Worm (Caenorhabditis elegans): ENCODE results near the gene hda-6.
"Not testable (repeated sequence)": the region's sequence is repeated elsewhere in the genome, so short reads cannot be mapped to it uniquely, and the experiment has no call there.

The hda-6 gene

DNA sequence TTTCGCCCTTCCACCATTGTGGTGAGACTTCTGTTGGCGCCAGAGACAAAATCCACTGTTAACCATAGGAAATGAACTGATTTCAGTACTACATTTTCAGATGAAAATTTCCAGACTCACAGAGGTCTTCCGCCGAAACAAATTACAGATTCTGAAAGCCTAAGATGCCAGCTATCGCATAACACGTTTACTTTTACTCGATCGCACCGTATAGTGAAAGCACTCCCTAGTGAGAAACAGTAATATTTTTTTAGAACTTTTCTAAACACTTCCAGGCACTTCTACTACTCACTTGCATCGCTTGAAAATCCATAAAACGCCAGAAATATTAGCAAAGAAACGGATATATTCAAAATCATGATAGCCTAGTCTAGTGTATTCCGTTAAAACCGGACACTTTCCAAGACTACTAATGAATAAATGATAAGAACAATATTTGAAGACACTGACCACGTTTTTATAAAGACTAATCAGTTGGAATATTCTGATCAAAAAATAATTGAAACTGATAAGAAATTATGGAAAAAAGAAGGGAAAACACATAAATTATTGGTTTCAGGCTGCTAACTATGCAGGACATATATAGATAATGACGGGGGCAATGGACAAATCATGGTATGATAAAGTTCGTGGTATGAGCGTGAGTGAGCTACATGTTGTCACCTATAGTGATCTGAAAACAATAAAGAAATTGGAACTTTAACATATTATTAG is 13.5 kb downstream of the hda-6 start, which contains the start of gene gba-4:
Gene gba-4 (minus strand): TSS at position 418 of the 714 bp plus-strand sequence.
- not testable (repeated sequence) for TF ChIP-seq ceh-18, tbx-7, nhr-232 (tag; optimal IDR thresholded peaks at IDR 0.05)

DNA sequence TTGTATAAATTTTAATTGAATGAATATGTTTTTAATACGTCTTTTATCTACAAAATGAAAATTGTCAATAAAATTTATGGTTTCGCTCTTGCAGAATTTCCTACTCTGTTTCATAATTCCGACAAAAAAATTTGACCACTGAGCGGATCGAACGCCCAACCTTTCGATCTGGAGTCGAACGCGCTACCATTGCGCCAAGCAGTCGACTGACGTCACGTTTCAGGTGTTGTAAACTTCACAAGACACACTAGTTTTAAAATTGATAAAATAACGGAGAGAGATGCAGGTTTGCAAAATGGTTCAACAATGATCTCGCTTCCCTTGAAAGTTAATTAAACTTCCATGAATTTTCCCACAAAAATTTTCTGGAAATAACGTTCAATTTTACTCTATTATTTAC is 19.9 kb downstream of the hda-6 start:
- TF ChIP-seq hlh-15 (tag; optimal IDR thresholded peaks at IDR 0.05): no peak
- no peak for TF ChIP-seq unc-3 (GFP tag; conservative IDR thresholded peaks at IDR 0.05)
- no peak for TF ChIP-seq unc-3 (tag; optimal IDR thresholded peaks at IDR 0.05)
- TF ChIP-seq ceh-31 (tag; optimal IDR thresholded peaks at IDR 0.05): no peak
- no peak for TF ChIP-seq C38D4.7 (GFP tag; optimal IDR thresholded peaks at IDR 0.05)
- TF ChIP-seq madf-2 (tag; optimal IDR thresholded peaks at IDR 0.05): no peak
- TF ChIP-seq ceh-18 (tag; optimal IDR thresholded peaks at IDR 0.05): no peak
- TF ChIP-seq pag-3 (tag; optimal IDR thresholded peaks at IDR 0.05; ENCODE audit: borderline replicate concordance): no peak
- TF ChIP-seq odd-2 (tag; optimal IDR thresholded peaks at IDR 0.05): no peak
- TF ChIP-seq K02D7.2 (tag; optimal IDR thresholded peaks at IDR 0.05): no peak
- TF ChIP-seq elt-2 (tag; optimal IDR thresholded peaks at IDR 0.05): no peak
- no peak for TF ChIP-seq unc-42 (tag; optimal IDR thresholded peaks at IDR 0.05)
- no peak for TF ChIP-seq fax-1 (tag; optimal IDR thresholded peaks at IDR 0.05)
- no peak for TF ChIP-seq tbx-7 (tag; optimal IDR thresholded peaks at IDR 0.05)
- TF ChIP-seq unc-55 (GFP tag; optimal IDR thresholded peaks at IDR 0.05): no peak
- TF ChIP-seq ztf-16 (tag; optimal IDR thresholded peaks at IDR 0.05): no peak

DNA sequence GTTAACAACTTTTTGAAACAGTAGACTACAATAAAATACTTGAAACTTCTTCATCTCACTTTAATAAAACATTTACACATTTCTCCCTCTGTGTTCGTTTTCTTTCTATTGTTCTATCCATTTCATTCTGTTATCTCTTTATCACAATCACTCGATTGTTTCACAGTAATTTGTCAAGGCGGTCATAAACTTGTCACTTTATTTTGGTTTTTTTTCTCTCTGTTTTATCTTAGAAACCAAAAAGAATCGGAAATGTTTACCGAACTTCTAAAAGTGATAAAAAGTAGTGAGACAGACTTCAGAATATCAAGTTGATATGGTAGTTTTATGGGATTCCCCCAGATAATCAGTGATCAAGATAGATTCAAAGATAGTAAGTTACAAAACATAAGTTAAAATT is 24.9 kb downstream of the hda-6 start, which contains the start of gene Y4C6B.2:
Gene Y4C6B.2 (plus strand): TSS at position 320 of the 400 bp plus-strand sequence.
- TF ChIP-seq unc-55 (GFP tag; optimal IDR thresholded peaks at IDR 0.05): no peak
- TF ChIP-seq pha-2 (tag; optimal IDR thresholded peaks at IDR 0.05): no peak
- no peak for TF ChIP-seq unc-3 (GFP tag; conservative IDR thresholded peaks at IDR 0.05)
- TF ChIP-seq unc-3 (tag; optimal IDR thresholded peaks at IDR 0.05): no peak
- TF ChIP-seq pax-1 (tag; optimal IDR thresholded peaks at IDR 0.05): no peak
- TF ChIP-seq ceh-45 (GFP tag; IDR thresholded peaks at IDR 0.05): no peak
- TF ChIP-seq lin-11 (tag; optimal IDR thresholded peaks at IDR 0.05): no peak
- TF ChIP-seq dmd-4 (tag; optimal IDR thresholded peaks at IDR 0.05; ENCODE audit: borderline replicate concordance): no peak
- TF ChIP-seq tbx-7 (tag; optimal IDR thresholded peaks at IDR 0.05): no peak
- no peak for TF ChIP-seq dve-1 (tag; optimal IDR thresholded peaks at IDR 0.05)
- no peak for TF ChIP-seq F13H6.1 (tag; optimal IDR thresholded peaks at IDR 0.05)
- no peak for TF ChIP-seq ahr-1 (tag; optimal IDR thresholded peaks at IDR 0.05)

DNA sequence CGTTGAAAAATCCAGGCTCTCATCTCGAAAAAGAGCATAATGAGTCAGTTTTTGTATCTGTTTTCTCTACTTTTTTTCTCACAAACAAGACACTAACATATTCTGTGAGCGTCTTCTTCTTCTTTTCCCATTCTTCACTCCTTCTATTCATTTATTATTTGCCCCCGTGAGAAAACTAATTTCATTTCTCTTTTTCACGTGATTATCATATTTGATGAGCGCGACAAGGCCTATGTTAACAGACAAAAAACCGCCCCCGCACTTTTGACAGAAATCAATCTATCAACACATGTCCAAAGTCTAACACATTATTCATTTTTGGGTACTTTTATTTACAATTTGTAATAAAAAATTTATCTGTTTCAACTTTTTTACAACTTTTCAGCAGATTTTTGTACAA is 26.5 kb downstream of the hda-6 start:
- no peak for TF ChIP-seq lin-11 (tag; optimal IDR thresholded peaks at IDR 0.05)
- TF ChIP-seq hlh-15 (tag; optimal IDR thresholded peaks at IDR 0.05): no peak
- TF ChIP-seq K02D7.2 (tag; optimal IDR thresholded peaks at IDR 0.05): no peak
- TF ChIP-seq eyg-1 (tag; optimal IDR thresholded peaks at IDR 0.05): no peak

DNA sequence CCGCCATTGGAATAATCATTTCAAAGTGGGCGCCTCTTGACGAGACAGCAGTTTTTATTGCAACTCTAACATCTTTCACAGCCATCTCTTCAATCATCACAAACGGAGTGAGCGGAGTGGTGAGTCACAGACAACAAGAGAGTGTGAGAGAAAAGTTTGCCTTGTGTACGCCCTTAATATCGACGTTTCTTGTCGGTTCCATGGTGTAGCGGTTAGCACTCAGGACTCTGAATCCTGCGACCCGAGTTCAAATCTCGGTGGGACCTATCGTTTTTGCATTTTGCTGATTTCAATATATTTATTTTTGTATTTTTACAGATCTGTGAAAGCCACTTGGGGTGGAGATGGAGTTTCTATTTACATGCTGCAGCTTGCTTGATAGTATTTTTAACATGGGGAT is 29.6 kb downstream of the hda-6 start:
- TF ChIP-seq eyg-1 (tag; optimal IDR thresholded peaks at IDR 0.05) (no peak), ceh-45 (GFP tag; IDR thresholded peaks at IDR 0.05) (0 out of 2 replicates have a peak, but pooled peaks have one; percentile 64), unc-86 (tag; optimal IDR thresholded peaks at IDR 0.05) (peak; percentile 34), ztf-16 (tag; optimal IDR thresholded peaks at IDR 0.05) (peak; percentile 49), ceh-30 (tag; optimal IDR thresholded peaks at IDR 0.05) (no peak), elt-2 (tag; optimal IDR thresholded peaks at IDR 0.05) (peak; percentile 72), nhr-11 (tag; optimal IDR thresholded peaks at IDR 0.05) (no peak), pqm-1 (tag; optimal IDR thresholded peaks at IDR 0.05) (peak; percentile 3), ceh-48 (tag; optimal IDR thresholded peaks at IDR 0.05) (no peak), C08G9.2 (tag; optimal IDR thresholded peaks at IDR 0.05) (peak; percentile 43), T23F11.4 (GFP tag; optimal IDR thresholded peaks at IDR 0.05) (no peak), ceh-24 (tag; optimal IDR thresholded peaks at IDR 0.05) (peak; percentile 15), sdc-2 (tag; optimal IDR thresholded peaks at IDR 0.05) (peak; percentile 16), lin-11 (tag; optimal IDR thresholded peaks at IDR 0.05) (peak; percentile 61), tbx-2 (tag; optimal IDR thresholded peaks at IDR 0.05) (peak; percentile 45), pag-3 (tag; optimal IDR thresholded peaks at IDR 0.05; ENCODE audit: borderline replicate concordance) (no peak), pros-1 (tag; optimal IDR thresholded peaks at IDR 0.05) (no peak), fkh-10 (GFP tag; optimal IDR thresholded peaks at IDR 0.05) (no peak), mec-3 (tag; optimal IDR thresholded peaks at IDR 0.05; ENCODE audit: borderline replicate concordance) (no peak), elt-4 (tag; optimal IDR thresholded peaks at IDR 0.05) (no peak), madf-2 (tag; optimal IDR thresholded peaks at IDR 0.05) (no peak), tbx-7 (tag; optimal IDR thresholded peaks at IDR 0.05) (no peak), che-1 (tag; optimal IDR thresholded peaks at IDR 0.05) (peak; percentile 73), hlh-6 (tag; optimal IDR thresholded peaks at IDR 0.05) (no peak), ceh-2 (tag; optimal IDR thresholded peaks at IDR 0.05) (peak; percentile 27), ahr-1 (tag; optimal IDR thresholded peaks at IDR 0.05) (no peak)

Measured in whole organism, late embryonic.